Fruit fly (Drosophila melanogaster) whole organism, wandering third instar larva: Measurements from ENCODE around the gene Eig71Eb.

Source experiments
- Abd-B ChIP-seq: fragments of >200 bp; optimal IDR thresholded peaks from 2 replicates; lab custom pipeline; 2017; ENCODE audit warnings: missing biosample characterization, missing genetic modification characterization
- CG9705 ChIP-seq: fragments of 200-800 bp; sonication (Bioruptor generic); optimal IDR thresholded peaks from 2 replicates; lab custom pipeline; 2018; ENCODE audit warnings: missing biosample characterization, mild to moderate bottlenecking, missing genetic modification characterization
- CrebA ChIP-seq: fragments of 200-800 bp; sonication (Bioruptor generic); optimal IDR thresholded peaks from 2 replicates; lab custom pipeline; 2016; ENCODE audit warnings: missing biosample characterization, mild to moderate bottlenecking, missing genetic modification characterization, borderline replicate concordance
- Dfd ChIP-seq: fragments of >200 bp; optimal IDR thresholded peaks from 2 replicates; lab custom pipeline; 2017; ENCODE audit warnings: missing biosample characterization, missing genetic modification characterization
- Dif ChIP-seq: fragments of 200-275, 200-300 bp; sonication (Bioruptor generic); optimal IDR thresholded peaks from 2 replicates; lab custom pipeline; 2018; ENCODE audit warnings: missing biosample characterization, missing genetic modification characterization; ENCODE audit not compliant: partially characterized antibody
- Hnf4 ChIP-seq: fragments of 200-800 bp; sonication (Bioruptor generic); optimal IDR thresholded peaks from 2 replicates; lab custom pipeline; 2016; ENCODE audit warnings: missing biosample characterization, mild to moderate bottlenecking, missing genetic modification characterization
- Hr78 ChIP-seq: fragments of >200 bp; optimal IDR thresholded peaks from 2 replicates; lab custom pipeline; 2017; ENCODE audit warnings: missing biosample characterization, missing genetic modification characterization
- Hr83 ChIP-seq: fragments of 200-300 bp; sonication (Bioruptor generic); optimal IDR thresholded peaks from 2 replicates; lab custom pipeline; 2016; ENCODE audit warnings: missing biosample characterization, mild to moderate bottlenecking, missing genetic modification characterization, moderate library complexity; ENCODE audit not compliant: poor library complexity, severe bottlenecking
- Jra ChIP-seq: sonication (Bioruptor generic); optimal IDR thresholded peaks from 2 replicates; lab custom pipeline; 2016; ENCODE audit warnings: missing biosample characterization, missing genetic modification characterization
- Mio ChIP-seq: sonication (Bioruptor generic); optimal IDR thresholded peaks from 2 replicates; lab custom pipeline; 2016; ENCODE audit warnings: missing biosample characterization, missing genetic modification characterization
- Myc ChIP-seq: fragments of >200 bp; optimal IDR thresholded peaks from 2 replicates; lab custom pipeline; 2017
- Rel ChIP-seq, 2 experiments: fragments of 200-800 bp; sonication (Bioruptor generic) in 1 of 2; optimal IDR thresholded peaks; 2 replicates in 1 of 2; 3 replicates in 1 of 2; lab custom pipeline; 2016 to 2019; ENCODE audit warnings: mild to moderate bottlenecking in 2 of 2, missing biosample characterization in 2 of 2, missing genetic modification characterization in 2 of 2, moderate library complexity in 1 of 2
- Vsx2 ChIP-seq: fragments of 200-300, 225-300 bp; sonication (Bioruptor generic); optimal IDR thresholded peaks from 2 replicates; lab custom pipeline; 2018; ENCODE audit warnings: missing biosample characterization, missing genetic modification characterization; ENCODE audit not compliant: partially characterized antibody
- brk ChIP-seq: fragments of 200-800 bp; sonication (Bioruptor generic); optimal IDR thresholded peaks from 2 replicates; lab custom pipeline; 2016; ENCODE audit warnings: missing biosample characterization, mild to moderate bottlenecking, missing genetic modification characterization
- dl ChIP-seq, 2 experiments: fragments of 175-275, 200-275 bp in 1 of 2; fragments of 200-275 bp in 1 of 2; sonication (Bioruptor generic); optimal IDR thresholded peaks; lab custom pipeline; 2018; ENCODE audit warnings: mild to moderate bottlenecking in 2 of 2, missing biosample characterization in 2 of 2, missing genetic modification characterization in 2 of 2, moderate library complexity in 2 of 2; ENCODE audit not compliant: partially characterized antibody in 2 of 2, insufficient read depth in 1 of 2
- dsf ChIP-seq: sonication (Bioruptor generic); optimal IDR thresholded peaks from 2 replicates; lab custom pipeline; 2016; ENCODE audit warnings: missing biosample characterization, missing genetic modification characterization, borderline replicate concordance
- ey ChIP-seq: fragments of 200-800 bp; sonication (Bioruptor generic); optimal IDR thresholded peaks from 2 replicates; lab custom pipeline; 2016; ENCODE audit warnings: missing biosample characterization, missing genetic modification characterization
- foxo ChIP-seq, 2 experiments: fragments of 200-800 bp; sonication (Bioruptor generic); optimal IDR thresholded peaks; 2 replicates in 1 of 2; 3 replicates in 1 of 2; lab custom pipeline; 2016 to 2017; ENCODE audit warnings: missing biosample characterization in 2 of 2, missing genetic modification characterization in 2 of 2
- jim ChIP-seq: fragments of 175-275, 200-325 bp; sonication (Bioruptor generic); optimal IDR thresholded peaks from 2 replicates; lab custom pipeline; 2016; ENCODE audit warnings: missing biosample characterization, mild to moderate bottlenecking, missing genetic modification characterization
- pan ChIP-seq: fragments of >200 bp; optimal IDR thresholded peaks from 2 replicates; lab custom pipeline; 2017
- psq ChIP-seq: fragments of 200-800 bp; sonication (Bioruptor generic); optimal IDR thresholded peaks from 3 replicates; lab custom pipeline; 2017; ENCODE audit warnings: missing biosample characterization, mild to moderate bottlenecking, missing genetic modification characterization, moderate library complexity
- sv ChIP-seq: fragments of 200-800 bp; sonication (Bioruptor generic); optimal IDR thresholded peaks from 3 replicates; lab custom pipeline; 2016; ENCODE audit warnings: missing biosample characterization, missing genetic modification characterization
- usp ChIP-seq: fragments of >200 bp; optimal IDR thresholded peaks from 2 replicates; lab custom pipeline; 2017; ENCODE audit warnings: missing biosample characterization, missing genetic modification characterization
- woc ChIP-seq: sonication (Bioruptor generic); optimal IDR thresholded peaks from 2 replicates; lab custom pipeline; 2016; ENCODE audit warnings: missing biosample characterization, mild to moderate bottlenecking, missing genetic modification characterization

The Eig71Eb gene

dm6 chr3L:15672800-15673199 is 23.1 kb downstream of the Eig71Eb start:
- TF ChIP-seq Rel (GFP tag; optimal IDR thresholded peaks at IDR 0.05; lab: Kevin White, UChicago), result no peak
- TF ChIP-seq Rel (tag; optimal IDR thresholded peaks at IDR 0.05; lab: Kevin White, UChicago), result no peak
- TF ChIP-seq Hr83, result no peak
- TF ChIP-seq, all 38 proteins: peak for 0

dm6 chr3L:15675111-15675510 is 25.4 kb downstream of the Eig71Eb start:
- TF ChIP-seq CrebA (GFP tag; lab: Kevin White, UChicago) (no peak), Dif (GFP tag; lab: Kevin White, UChicago) (no peak), sv (GFP tag; lab: Kevin White, UChicago) (peak; percentile 9), Rel (GFP tag; optimal IDR thresholded peaks at IDR 0.05; lab: Kevin White, UChicago) (no peak), Rel (tag; optimal IDR thresholded peaks at IDR 0.05; lab: Kevin White, UChicago) (no peak)

dm6 chr3L:15677662-15678061 is 27.9 kb downstream of the Eig71Eb start:
- TF ChIP-seq Dfd (GFP tag; lab: Kevin White, UChicago), result no peak
- no peak for TF ChIP-seq foxo (GFP tag; optimal IDR thresholded peaks at IDR 0.05; lab: Kevin White, UChicago)
- TF ChIP-seq Hnf4 (GFP tag; lab: Kevin White, UChicago), result no peak
- no peak for TF ChIP-seq Mio (GFP tag; lab: Kevin White, UChicago)
- no peak for TF ChIP-seq Myc (lab: Kevin White, UChicago)
- TF ChIP-seq dl (GFP tag; optimal IDR thresholded peaks at IDR 0.05; lab: Kevin White, UChicago; ENCODE audit: insufficient read depth in 1 of 2, partially characterized antibody in 2 of 2), result no peak
- TF ChIP-seq dsf, result no peak
- TF ChIP-seq Jra (GFP tag; lab: Kevin White, UChicago), result no peak
- TF ChIP-seq ey, result no peak
- no peak for TF ChIP-seq Abd-B (GFP tag; lab: Kevin White, UChicago)
- no peak for TF ChIP-seq CrebA (GFP tag; lab: Kevin White, UChicago)
- no peak for TF ChIP-seq brk (GFP tag; lab: Kevin White, UChicago)

dm6 chr3L:15678284-15678683 is 28.5 kb downstream of the Eig71Eb start:
- TF ChIP-seq Hr78 (GFP tag; lab: Kevin White, UChicago) (no peak), CG9705 (GFP tag; lab: Kevin White, UChicago) (no peak), jim (GFP tag; lab: Kevin White, UChicago) (no peak), pan (lab: Kevin White, UChicago) (no peak), Vsx2 (GFP tag; lab: Kevin White, UChicago) (no peak), usp (GFP tag; lab: Kevin White, UChicago) (no peak), Jra (GFP tag; lab: Kevin White, UChicago) (no peak)

dm6 chr3L:15679420-15679819 is 29.7 kb downstream of the Eig71Eb start, which contains the start of gene CG7304:
Gene CG7304, plus strand, starts transcription at chr3L:15679720.
- TF ChIP-seq foxo (GFP tag; optimal IDR thresholded peaks at IDR 0.05; lab: Kevin White, UChicago) (no peak), Rel (GFP tag; optimal IDR thresholded peaks at IDR 0.05; lab: Kevin White, UChicago) (no peak), Rel (tag; optimal IDR thresholded peaks at IDR 0.05; lab: Kevin White, UChicago) (no peak), psq (GFP tag; lab: Kevin White, UChicago) (no peak)

- TF ChIP-seq woc (GFP tag; lab: Kevin White, UChicago), result no peak
- TF ChIP-seq dsf, result no peak
- no peak for TF ChIP-seq Dif (GFP tag; lab: Kevin White, UChicago)
- TF ChIP-seq, all 38 proteins: peak for 0
Measured at dm6 chr3L:15683345-15683922, 33.7 kb downstream of the Eig71Eb start, which contains the start of the genes CG7579 and Pgant8. Gene CG7579, minus strand, starts transcription at chr3L:15683445. Gene Pgant8, plus strand, starts transcription at chr3L:15683872.

- TF ChIP-seq Vsx2 (GFP tag; lab: Kevin White, UChicago), result peak; percentile 43
- TF ChIP-seq Dif (GFP tag; lab: Kevin White, UChicago), result peak; percentile 43
- no peak for TF ChIP-seq sv (GFP tag; lab: Kevin White, UChicago)
- TF ChIP-seq dl (GFP tag; optimal IDR thresholded peaks at IDR 0.05; lab: Kevin White, UChicago; ENCODE audit: insufficient read depth in 1 of 2, partially characterized antibody in 2 of 2), result peak in 1 of 2 experiments; percentile 59
Measured at dm6 chr3L:15684017-15684416, 34.3 kb downstream of the Eig71Eb start.
